Worm (Caenorhabditis elegans): ENCODE measurements around the gene trap-3.

The trap-3 gene

DNA sequence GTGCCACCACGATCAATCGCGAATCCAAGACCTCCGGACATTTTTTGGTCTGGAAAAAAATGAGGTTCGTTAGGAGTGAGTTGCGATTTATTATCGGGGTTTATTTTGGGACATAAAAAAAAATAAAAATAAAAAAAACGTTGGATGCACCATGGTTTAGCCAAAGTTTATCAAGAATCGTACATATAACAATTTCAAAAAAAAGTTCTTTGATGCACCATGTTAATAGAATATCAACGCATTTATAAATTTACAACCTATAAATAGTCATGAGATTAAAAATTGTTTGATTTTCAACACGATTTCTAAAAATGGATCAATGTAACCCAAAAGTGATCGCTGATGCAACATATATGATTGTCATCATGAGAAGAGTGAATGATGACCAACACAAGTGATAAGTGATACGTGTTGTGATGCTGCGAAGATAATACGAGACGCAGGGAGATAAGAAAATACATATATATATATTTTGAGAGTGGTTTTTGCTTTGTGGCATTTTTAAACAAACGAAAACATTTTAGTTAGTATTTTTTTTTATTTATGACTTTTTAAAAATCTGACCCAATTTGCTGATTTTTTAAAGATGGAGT, 23.2 kb downstream of the trap-3 start, which contains the start of gene Y38F2AR.12:
TSS of gene Y38F2AR.12 (minus strand) at position 51 of the 593 bp plus-strand sequence.
- TF ChIP-seq pax-1 (tag; optimal IDR thresholded peaks at IDR 0.05) (no peak), elt-2 (tag; optimal IDR thresholded peaks at IDR 0.05) (peak; percentile 63)

DNA sequence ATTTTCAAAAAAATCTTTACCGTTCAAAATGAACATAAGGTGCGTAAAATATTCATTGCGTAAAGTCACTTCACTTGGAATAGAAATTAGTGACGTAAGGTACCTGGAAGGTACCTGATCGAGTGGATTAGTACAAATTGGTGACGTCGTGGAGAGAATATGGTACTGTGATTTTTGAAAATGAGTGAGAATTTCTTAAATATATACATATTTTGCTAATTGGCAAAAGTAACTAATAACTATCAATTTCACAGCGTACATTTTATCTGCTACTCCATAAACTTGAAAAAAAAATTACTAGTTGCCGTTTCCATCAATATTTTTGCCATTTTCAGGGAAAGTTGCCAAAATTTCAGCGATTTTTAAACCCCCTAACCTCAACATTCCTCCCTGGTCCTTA, 27.5 kb downstream of the trap-3 start:
- no peak for TF ChIP-seq gmeb-2 (tag; optimal IDR thresholded peaks at IDR 0.05)
- no peak for TF ChIP-seq ceh-30 (tag; optimal IDR thresholded peaks at IDR 0.05)
- TF ChIP-seq T23F11.4 (GFP tag; optimal IDR thresholded peaks at IDR 0.05): no peak
- TF ChIP-seq ceh-24 (tag; optimal IDR thresholded peaks at IDR 0.05): no peak
- TF ChIP-seq pax-1 (tag; optimal IDR thresholded peaks at IDR 0.05): no peak
- no peak for TF ChIP-seq ets-4 (tag; optimal IDR thresholded peaks at IDR 0.05)
- TF ChIP-seq unc-55 (GFP tag; optimal IDR thresholded peaks at IDR 0.05): no peak
- no peak for TF ChIP-seq ceh-34 (tag; optimal IDR thresholded peaks at IDR 0.05)
- no peak for TF ChIP-seq fkh-6 (tag; optimal IDR thresholded peaks at IDR 0.05)
- TF ChIP-seq sdc-2 (tag; optimal IDR thresholded peaks at IDR 0.05): no peak
- TF ChIP-seq ceh-48 (tag; optimal IDR thresholded peaks at IDR 0.05): no peak
- no peak for TF ChIP-seq ceh-6 (GFP tag; optimal IDR thresholded peaks at IDR 0.05)

DNA sequence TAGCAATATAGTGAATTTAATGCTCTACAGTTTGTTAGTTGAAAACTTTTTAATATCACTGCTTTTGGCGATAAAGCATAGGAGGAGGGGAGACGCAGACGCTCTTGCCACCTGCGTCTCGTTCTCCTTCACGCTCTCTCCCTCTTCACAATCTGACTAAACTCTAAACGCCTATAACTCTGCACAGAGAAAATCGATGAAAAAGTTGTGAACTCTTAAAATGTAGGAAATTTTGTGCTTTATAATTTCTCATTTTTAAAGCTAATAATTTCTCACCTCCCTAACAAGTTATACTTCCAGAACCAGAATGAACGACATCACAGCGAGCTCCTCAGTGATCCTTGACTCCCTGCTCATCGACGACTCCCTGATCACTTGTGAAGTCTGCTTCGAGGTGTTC, 43.4 kb downstream of the trap-3 start, which contains the start of gene C45G7.4:
TSS of gene C45G7.4 (plus strand) at position 301 of the 400 bp plus-strand sequence.
- TF ChIP-seq Y22D7AL.16 (tag; optimal IDR thresholded peaks at IDR 0.05): no peak
- no peak for TF ChIP-seq nhr-11 (tag; optimal IDR thresholded peaks at IDR 0.05)
- no peak for TF ChIP-seq ceh-34 (tag; optimal IDR thresholded peaks at IDR 0.05)
- no peak for TF ChIP-seq K09A11.1 (tag; optimal IDR thresholded peaks at IDR 0.05; ENCODE audit: insufficient read depth)
- no peak for TF ChIP-seq ceh-48 (tag; optimal IDR thresholded peaks at IDR 0.05)
- no peak for TF ChIP-seq ceh-14 (tag; optimal IDR thresholded peaks at IDR 0.05)
- no peak for TF ChIP-seq unc-42 (tag; optimal IDR thresholded peaks at IDR 0.05)
- no peak for TF ChIP-seq pha-4 (tag; optimal IDR thresholded peaks at IDR 0.05)
- no peak for TF ChIP-seq ceh-9 (tag; optimal IDR thresholded peaks at IDR 0.05)
- TF ChIP-seq sox-4 (tag; optimal IDR thresholded peaks at IDR 0.05): no peak
- TF ChIP-seq hlh-8 (tag; optimal IDR thresholded peaks at IDR 0.05): no peak

DNA sequence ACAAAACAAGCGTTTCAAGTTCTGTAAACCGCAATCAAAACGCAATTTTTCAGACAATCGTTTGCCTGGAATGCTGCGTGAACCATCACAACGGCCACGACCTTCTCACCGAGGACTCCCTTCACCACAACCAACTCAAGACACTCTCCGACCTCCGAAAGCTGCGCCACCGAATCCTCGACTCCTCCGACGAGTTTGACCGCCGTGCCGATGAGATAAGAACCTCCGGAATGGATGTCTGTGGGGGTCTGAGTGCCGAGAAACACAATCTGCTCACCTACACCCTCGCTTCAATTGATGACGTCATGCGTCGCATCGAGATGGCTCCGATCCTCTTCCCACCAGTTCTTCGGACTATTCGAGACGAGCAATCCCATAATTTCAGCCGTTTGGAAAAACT, 45.1 kb downstream of the trap-3 start:
- TF ChIP-seq tbx-7 (tag; optimal IDR thresholded peaks at IDR 0.05) (no peak), ceh-34 (tag; optimal IDR thresholded peaks at IDR 0.05) (no peak), ahr-1 (tag; optimal IDR thresholded peaks at IDR 0.05) (no peak), nhr-11 (tag; optimal IDR thresholded peaks at IDR 0.05) (no peak), pha-4 (tag; optimal IDR thresholded peaks at IDR 0.05) (no peak), ceh-22 (tag; optimal IDR thresholded peaks at IDR 0.05) (no peak), elt-2 (tag; optimal IDR thresholded peaks at IDR 0.05) (no peak), dve-1 (tag; optimal IDR thresholded peaks at IDR 0.05) (no peak), ama-1 (optimal IDR thresholded peaks at IDR 0.05) (no peak), unc-3 (GFP tag; conservative IDR thresholded peaks at IDR 0.05) (no peak), unc-3 (tag; optimal IDR thresholded peaks at IDR 0.05) (no peak), syd-9 (tag; optimal IDR thresholded peaks at IDR 0.05) (no peak), C08G9.2 (tag; optimal IDR thresholded peaks at IDR 0.05) (no peak), madf-2 (tag; optimal IDR thresholded peaks at IDR 0.05) (no peak), zip-5 (tag; optimal IDR thresholded peaks at IDR 0.05) (no peak)

All from whole organism, late embryonic.